Fruit fly (Drosophila melanogaster): Measurements from ENCODE around the gene Mon1.

The Mon1 gene

dm6 chr2L:4852605-4853102, 2.2 kb downstream of the Mon1 start, which contains the start of gene smog:
smog (plus strand) TSS chr2L:4852864.
- TF ChIP-seq bab1 (GFP tag; optimal IDR thresholded peaks at IDR 0.05) = no peak
- no peak for TF ChIP-seq Hr96 (GFP tag; optimal IDR thresholded peaks at IDR 0.05)
- TF ChIP-seq CG5204 (GFP tag; optimal IDR thresholded peaks at IDR 0.05) = no peak
- no peak for TF ChIP-seq pad (GFP tag; optimal IDR thresholded peaks at IDR 0.05)
- no peak for TF ChIP-seq CG7045 (GFP tag; optimal IDR thresholded peaks at IDR 0.05)
- no peak for TF ChIP-seq CG7101 (tag; optimal IDR thresholded peaks at IDR 0.05)
- no peak for TF ChIP-seq CG12768 (GFP tag; optimal IDR thresholded peaks at IDR 0.05)
- no peak for TF ChIP-seq ovo (GFP tag; optimal IDR thresholded peaks at IDR 0.05)
- no peak for TF ChIP-seq cic (GFP tag; optimal IDR thresholded peaks at IDR 0.05)
- TF ChIP-seq Mnt (GFP tag; optimal IDR thresholded peaks at IDR 0.05) = no peak
- TF ChIP-seq cnc (optimal IDR thresholded peaks at IDR 0.05) = no peak
- TF ChIP-seq tj (GFP tag; optimal IDR thresholded peaks at IDR 0.05) = no peak
- no peak for TF ChIP-seq Crg-1 (GFP tag; optimal IDR thresholded peaks at IDR 0.05)
- TF ChIP-seq CG14711 (tag; optimal IDR thresholded peaks at IDR 0.05) = no peak
- TF ChIP-seq kay (GFP tag; ENCODE audit: borderline replicate concordance) = no peak

dm6 chr2L:4854822-4855221, 4.4 kb downstream of the Mon1 start:
- no peak for TF ChIP-seq CG7045 (GFP tag; optimal IDR thresholded peaks at IDR 0.05)
- TF ChIP-seq Mnt (GFP tag; optimal IDR thresholded peaks at IDR 0.05) = no peak
- no peak for TF ChIP-seq CG33017 (tag; optimal IDR thresholded peaks at IDR 0.05)
- no peak for TF ChIP-seq CG12768 (GFP tag; optimal IDR thresholded peaks at IDR 0.05)
- TF ChIP-seq cic (GFP tag; optimal IDR thresholded peaks at IDR 0.05) = no peak
- no peak for TF ChIP-seq CG5204 (GFP tag; optimal IDR thresholded peaks at IDR 0.05)
- TF ChIP-seq Crg-1 (GFP tag; optimal IDR thresholded peaks at IDR 0.05) = no peak
- TF ChIP-seq CG11617 (GFP tag; optimal IDR thresholded peaks at IDR 0.05) = no peak
- TF ChIP-seq tj (GFP tag; optimal IDR thresholded peaks at IDR 0.05) = no peak

- TF ChIP-seq ovo (GFP tag; optimal IDR thresholded peaks at IDR 0.05) (no peak), Hr96 (GFP tag; optimal IDR thresholded peaks at IDR 0.05) (no peak), kay (GFP tag; ENCODE audit: borderline replicate concordance) (no peak), bab1 (GFP tag; optimal IDR thresholded peaks at IDR 0.05) (no peak), CG12768 (GFP tag; optimal IDR thresholded peaks at IDR 0.05) (no peak)
Observed at dm6 chr2L:4856118-4856517, 5.7 kb downstream of the Mon1 start.

dm6 chr2L:4861503-4861902, 11.1 kb downstream of the Mon1 start:
- TF ChIP-seq CG7101 (tag; optimal IDR thresholded peaks at IDR 0.05) (no peak), CG12768 (GFP tag; optimal IDR thresholded peaks at IDR 0.05) (no peak), cnc (optimal IDR thresholded peaks at IDR 0.05) (no peak)

- TF ChIP-seq ovo (GFP tag; optimal IDR thresholded peaks at IDR 0.05) = no peak
Observed at dm6 chr2L:4865400-4865799, 15.0 kb downstream of the Mon1 start.

- TF ChIP-seq Crg-1 (GFP tag; optimal IDR thresholded peaks at IDR 0.05) = no peak
- TF ChIP-seq CG5204 (GFP tag; optimal IDR thresholded peaks at IDR 0.05) = no peak
- TF ChIP-seq cnc (optimal IDR thresholded peaks at IDR 0.05) = no peak
- TF ChIP-seq CG7101 (tag; optimal IDR thresholded peaks at IDR 0.05) = no peak
- no peak for TF ChIP-seq CG11617 (GFP tag; optimal IDR thresholded peaks at IDR 0.05)
- no peak for TF ChIP-seq tj (GFP tag; optimal IDR thresholded peaks at IDR 0.05)
- TF ChIP-seq Mnt (GFP tag; optimal IDR thresholded peaks at IDR 0.05) = no peak
- no peak for TF ChIP-seq CG33017 (tag; optimal IDR thresholded peaks at IDR 0.05)
- no peak for TF ChIP-seq ovo (GFP tag; optimal IDR thresholded peaks at IDR 0.05)
- no peak for TF ChIP-seq Hr96 (GFP tag; optimal IDR thresholded peaks at IDR 0.05)
- no peak for TF ChIP-seq CG1620 (GFP tag; optimal IDR thresholded peaks at IDR 0.05)
- TF ChIP-seq CG14711 (tag; optimal IDR thresholded peaks at IDR 0.05) = no peak
- no peak for TF ChIP-seq cic (GFP tag; optimal IDR thresholded peaks at IDR 0.05)
- TF ChIP-seq bab1 (GFP tag; optimal IDR thresholded peaks at IDR 0.05) = no peak
- TF ChIP-seq CG12768 (GFP tag; optimal IDR thresholded peaks at IDR 0.05) = no peak
- TF ChIP-seq kay (GFP tag; ENCODE audit: borderline replicate concordance) = no peak
Observed at dm6 chr2L:4868383-4868782, 17.9 kb downstream of the Mon1 start.

dm6 chr2L:4882131-4883022, 31.9 kb downstream of the Mon1 start:
- TF ChIP-seq tj (GFP tag; optimal IDR thresholded peaks at IDR 0.05) (no peak), CG33017 (tag; optimal IDR thresholded peaks at IDR 0.05) (no peak), toe (GFP tag; optimal IDR thresholded peaks at IDR 0.05) (no peak), CG1620 (GFP tag; optimal IDR thresholded peaks at IDR 0.05) (no peak), cnc (optimal IDR thresholded peaks at IDR 0.05) (no peak), Clk (GFP tag; optimal IDR thresholded peaks at IDR 0.05) (no peak), CG7101 (tag; optimal IDR thresholded peaks at IDR 0.05) (no peak), ovo (GFP tag; optimal IDR thresholded peaks at IDR 0.05) (no peak), CG12768 (GFP tag; optimal IDR thresholded peaks at IDR 0.05) (no peak), CG7045 (GFP tag; optimal IDR thresholded peaks at IDR 0.05) (no peak), bab1 (GFP tag; optimal IDR thresholded peaks at IDR 0.05) (no peak), Hr96 (GFP tag; optimal IDR thresholded peaks at IDR 0.05) (no peak)

Data from whole organism, adult.